Worm (Caenorhabditis elegans) whole organism, late embryonic: ENCODE measurements around the gene dnj-23.

Source experiments
- C08G9.2 ChIP-seq: sonication (generic microtip); optimal IDR thresholded peaks from 2 replicates; lab custom pipeline; 2016; ENCODE audit warnings: mild to moderate bottlenecking, missing genetic modification characterization, moderate library complexity, missing compliant biosample characterization
- F13H6.1 ChIP-seq: sonication (generic microtip); optimal IDR thresholded peaks from 2 replicates; lab custom pipeline; 2016; ENCODE audit warnings: missing genetic modification characterization, missing compliant biosample characterization
- K02D7.2 ChIP-seq: sonication (generic microtip); optimal IDR thresholded peaks from 2 replicates; lab custom pipeline; 2017; ENCODE audit warnings: mild to moderate bottlenecking, missing genetic modification characterization, missing compliant biosample characterization
- Y22D7AL.16 ChIP-seq: sonication (generic microtip); optimal IDR thresholded peaks from 2 replicates; lab custom pipeline; 2016; ENCODE audit warnings: missing genetic modification characterization, missing compliant biosample characterization
- ahr-1 ChIP-seq: sonication (generic microtip); optimal IDR thresholded peaks from 2 replicates; lab custom pipeline; 2016; ENCODE audit warnings: missing genetic modification characterization, missing compliant biosample characterization
- ceh-14 ChIP-seq: sonication (generic microtip); optimal IDR thresholded peaks from 2 replicates; lab custom pipeline; 2016; ENCODE audit warnings: missing genotype, missing genetic modification characterization, missing compliant biosample characterization
- ceh-18 ChIP-seq: sonication (generic microtip); optimal IDR thresholded peaks from 2 replicates; lab custom pipeline; 2016; ENCODE audit warnings: missing genetic modification characterization, missing compliant biosample characterization
- ceh-2 ChIP-seq: sonication (generic microtip); optimal IDR thresholded peaks from 2 replicates; lab custom pipeline; 2016; ENCODE audit warnings: missing genotype, missing genetic modification characterization, missing compliant biosample characterization
- ceh-22 ChIP-seq: sonication (generic microtip); optimal IDR thresholded peaks from 2 replicates; lab custom pipeline; 2017; ENCODE audit warnings: missing biosample characterization, missing genetic modification characterization
- ceh-24 ChIP-seq: sonication (generic microtip); optimal IDR thresholded peaks from 2 replicates; lab custom pipeline; 2016; ENCODE audit warnings: mild to moderate bottlenecking, missing genetic modification characterization, missing compliant biosample characterization
- ceh-30 ChIP-seq: fragments of 150-350 bp; optimal IDR thresholded peaks from 2 replicates; lab custom pipeline; 2014; ENCODE audit warnings: missing biosample characterization, missing genetic modification characterization
- ceh-31 ChIP-seq: sonication (generic microtip); optimal IDR thresholded peaks from 2 replicates; lab custom pipeline; 2016; ENCODE audit warnings: missing genetic modification characterization, missing compliant biosample characterization
- ceh-45 ChIP-seq: fragments of 200-800 bp; sonication (Bioruptor generic); IDR thresholded peaks from 2 replicates; pipeline ENCODE4 v1.3.6; 2022; ENCODE audit warnings: missing genetic modification reagents, missing genetic modification characterization, missing compliant biosample characterization
- ceh-48 ChIP-seq: sonication (generic microtip); optimal IDR thresholded peaks from 2 replicates; lab custom pipeline; 2016; ENCODE audit warnings: missing genetic modification characterization, inconsistent platforms, missing compliant biosample characterization
- ceh-6 ChIP-seq: fragments of 200-800 bp; sonication (Bioruptor generic); optimal IDR thresholded peaks from 2 replicates; lab custom pipeline; 2018; ENCODE audit warnings: mild to moderate bottlenecking, missing genetic modification characterization, missing compliant biosample characterization
- ceh-9 ChIP-seq: sonication (generic microtip); optimal IDR thresholded peaks from 2 replicates; lab custom pipeline; 2016; ENCODE audit warnings: mild to moderate bottlenecking, missing genetic modification characterization, inconsistent platforms, missing compliant biosample characterization
- che-1 ChIP-seq: sonication (generic microtip); optimal IDR thresholded peaks from 2 replicates; lab custom pipeline; 2016; ENCODE audit warnings: mild to moderate bottlenecking, missing genetic modification characterization, missing compliant biosample characterization
- dmd-4 ChIP-seq: sonication (generic microtip); optimal IDR thresholded peaks from 2 replicates; lab custom pipeline; 2016; ENCODE audit warnings: borderline replicate concordance, missing genetic modification characterization, missing compliant biosample characterization
- elt-2 ChIP-seq: sonication (generic microtip); optimal IDR thresholded peaks from 2 replicates; lab custom pipeline; 2016; ENCODE audit warnings: missing genetic modification reagents, missing genetic modification characterization, missing compliant biosample characterization
- ets-4 ChIP-seq: sonication (generic microtip); optimal IDR thresholded peaks from 2 replicates; lab custom pipeline; 2016; ENCODE audit warnings: missing genetic modification characterization, missing compliant biosample characterization
- fkh-10 ChIP-seq: fragments of 150-350 bp; optimal IDR thresholded peaks from 2 replicates; lab custom pipeline; 2014; ENCODE audit warnings: missing biosample characterization, missing genetic modification reagents, missing genetic modification characterization
- fkh-6 ChIP-seq: sonication (generic microtip); optimal IDR thresholded peaks from 2 replicates; lab custom pipeline; 2016; ENCODE audit warnings: missing genetic modification characterization, missing compliant biosample characterization
- gmeb-2 ChIP-seq: sonication (generic microtip); optimal IDR thresholded peaks from 2 replicates; lab custom pipeline; 2016; ENCODE audit warnings: missing genetic modification characterization, inconsistent platforms, missing compliant biosample characterization
- hlh-13 ChIP-seq: fragments of 200-800 bp; sonication (Bioruptor generic); optimal IDR thresholded peaks from 2 replicates; lab custom pipeline; 2018; ENCODE audit warnings: mild to moderate bottlenecking, missing genetic modification characterization, missing compliant biosample characterization
- hlh-15 ChIP-seq: sonication (generic microtip); optimal IDR thresholded peaks from 2 replicates; lab custom pipeline; 2016; ENCODE audit warnings: missing genetic modification characterization, missing compliant biosample characterization
- hlh-30 ChIP-seq: sonication (generic microtip); optimal IDR thresholded peaks from 2 replicates; lab custom pipeline; 2017; ENCODE audit warnings: antibody characterized with exemption, missing genetic modification characterization, missing compliant biosample characterization; ENCODE audit not compliant: insufficient read depth
- hlh-8 ChIP-seq: sonication (generic microtip); optimal IDR thresholded peaks from 2 replicates; lab custom pipeline; 2016; ENCODE audit warnings: missing genotype, missing genetic modification characterization, missing compliant biosample characterization
- lim-6 ChIP-seq: sonication (generic microtip); optimal IDR thresholded peaks from 2 replicates; lab custom pipeline; 2016; ENCODE audit warnings: missing genetic modification characterization, missing compliant biosample characterization
- lin-11 ChIP-seq: fragments of 200-800 bp; sonication (Bioruptor generic); optimal IDR thresholded peaks from 2 replicates; lab custom pipeline; 2018; ENCODE audit warnings: mild to moderate bottlenecking, missing genetic modification characterization, missing compliant biosample characterization
- mec-3 ChIP-seq: sonication (generic microtip); optimal IDR thresholded peaks from 2 replicates; lab custom pipeline; 2016; ENCODE audit warnings: borderline replicate concordance, missing genetic modification characterization, missing compliant biosample characterization
- nhr-11 ChIP-seq: fragments of 150-350 bp; optimal IDR thresholded peaks from 2 replicates; lab custom pipeline; 2014; ENCODE audit warnings: missing biosample characterization, missing genetic modification characterization
- nhr-232 ChIP-seq: sonication (generic microtip); optimal IDR thresholded peaks from 2 replicates; lab custom pipeline; 2016; ENCODE audit warnings: missing genetic modification characterization, missing compliant biosample characterization
- npax-4 ChIP-seq: sonication (generic microtip); optimal IDR thresholded peaks from 2 replicates; lab custom pipeline; 2016; ENCODE audit warnings: missing genetic modification characterization, missing compliant biosample characterization
- odd-2 ChIP-seq: sonication (generic microtip); optimal IDR thresholded peaks from 2 replicates; lab custom pipeline; 2017; ENCODE audit warnings: antibody characterized with exemption, mild to moderate bottlenecking, missing genetic modification characterization, missing compliant biosample characterization
- pag-3 ChIP-seq: sonication (generic microtip); optimal IDR thresholded peaks from 2 replicates; lab custom pipeline; 2016; ENCODE audit warnings: missing compliant biosample characterization, missing genetic modification characterization, borderline replicate concordance
- pax-1 ChIP-seq: fragments of 150-350 bp; optimal IDR thresholded peaks from 2 replicates; lab custom pipeline; 2014; ENCODE audit warnings: missing biosample characterization, missing genetic modification characterization
- pha-2 ChIP-seq: sonication (generic microtip); optimal IDR thresholded peaks from 2 replicates; lab custom pipeline; 2017; ENCODE audit warnings: mild to moderate bottlenecking, missing genetic modification characterization, missing compliant biosample characterization
- pha-4 ChIP-seq: fragments of 150-350 bp; optimal IDR thresholded peaks from 2 replicates; lab custom pipeline; 2018; ENCODE audit warnings: missing biosample characterization, missing genetic modification reagents, missing genetic modification characterization
- pqm-1 ChIP-seq: sonication (generic microtip); optimal IDR thresholded peaks from 2 replicates; lab custom pipeline; 2016; ENCODE audit warnings: missing genetic modification characterization, missing compliant biosample characterization
- pros-1 ChIP-seq: fragments of 150-350 bp; optimal IDR thresholded peaks from 2 replicates; lab custom pipeline; 2014; ENCODE audit warnings: missing biosample characterization, missing genetic modification reagents, missing genetic modification characterization
- rnt-1 ChIP-seq: sonication (generic microtip); optimal IDR thresholded peaks from 2 replicates; lab custom pipeline; 2016; ENCODE audit warnings: missing genetic modification characterization, missing compliant biosample characterization
- sdc-2 ChIP-seq: sonication (generic microtip); optimal IDR thresholded peaks from 2 replicates; lab custom pipeline; 2016; ENCODE audit warnings: missing genotype, missing genetic modification characterization, missing compliant biosample characterization
- sox-2 ChIP-seq: fragments of 200-800 bp; sonication (Bioruptor generic); IDR thresholded peaks from 2 replicates; pipeline ENCODE4 v1.3.6; 2022; ENCODE audit warnings: missing genetic modification reagents, missing genetic modification characterization, missing compliant biosample characterization
- sox-4 ChIP-seq: sonication (generic microtip); optimal IDR thresholded peaks from 2 replicates; lab custom pipeline; 2017; ENCODE audit warnings: mild to moderate bottlenecking, missing genetic modification characterization, inconsistent platforms, missing compliant biosample characterization
- syd-9 ChIP-seq: sonication (generic microtip); optimal IDR thresholded peaks from 2 replicates; lab custom pipeline; 2016; ENCODE audit warnings: mild to moderate bottlenecking, missing genetic modification characterization, moderate library complexity, missing compliant biosample characterization
- ttx-3 ChIP-seq: sonication (generic microtip); optimal IDR thresholded peaks from 2 replicates; lab custom pipeline; 2016; ENCODE audit warnings: missing genetic modification reagents, missing genetic modification characterization, missing compliant biosample characterization
- unc-3 ChIP-seq, 2 experiments: fragments of 200-800 bp in 1 of 2; sonication (Bioruptor generic) in 1 of 2; sonication (generic microtip) in 1 of 2; conservative IDR thresholded peaks in 1 of 2; optimal IDR thresholded peaks in 1 of 2; 2 replicates each; pipeline versions ENCODE4 v1.3.6 to Lab custom; 2016 to 2022; ENCODE audit warnings: missing compliant biosample characterization in 2 of 2, missing genetic modification characterization in 2 of 2, missing genetic modification reagents in 1 of 2
- unc-42 ChIP-seq: sonication (generic microtip); optimal IDR thresholded peaks from 2 replicates; lab custom pipeline; 2016; ENCODE audit warnings: missing genotype, missing genetic modification characterization, missing compliant biosample characterization
- unc-55 ChIP-seq: sonication (generic microtip); optimal IDR thresholded peaks from 2 replicates; lab custom pipeline; 2017; ENCODE audit warnings: missing biosample characterization, missing genetic modification reagents, missing genetic modification characterization

dnj-23 gene

DNA sequence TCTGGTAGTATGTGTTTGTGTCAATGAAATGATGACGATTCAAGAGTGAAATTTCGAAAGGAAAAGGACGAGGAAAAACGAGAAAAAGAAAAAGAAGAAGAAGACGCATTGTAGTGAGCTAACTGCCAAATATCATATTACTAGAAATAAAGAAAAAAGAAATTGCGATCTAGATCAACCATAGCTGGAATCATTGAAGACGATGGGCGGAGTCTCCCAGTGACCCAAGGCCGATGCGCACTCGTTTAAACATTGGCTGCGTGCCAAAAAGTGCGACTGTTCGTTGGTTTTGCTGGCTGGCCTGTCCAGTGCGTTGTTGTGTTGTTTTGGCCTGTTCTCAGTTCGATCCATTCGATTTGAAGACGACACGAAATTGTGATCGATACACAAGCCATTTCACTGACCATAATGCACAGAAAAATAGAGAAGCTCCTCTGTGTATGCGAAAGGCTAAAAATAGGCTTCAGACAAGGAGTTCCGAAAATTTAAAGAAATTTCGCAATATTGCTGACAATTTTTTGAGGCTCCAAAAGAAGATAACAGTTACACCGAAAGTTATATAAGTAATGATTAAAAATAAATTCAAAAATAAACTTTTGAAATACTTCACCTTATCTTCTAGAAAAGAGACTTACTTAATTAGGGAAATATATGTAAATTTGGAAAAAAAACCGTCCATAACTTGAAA is 46.0 kb downstream of the dnj-23 start:
- TF ChIP-seq ttx-3 (tag; lab: Kevin White, UChicago): no peak

DNA sequence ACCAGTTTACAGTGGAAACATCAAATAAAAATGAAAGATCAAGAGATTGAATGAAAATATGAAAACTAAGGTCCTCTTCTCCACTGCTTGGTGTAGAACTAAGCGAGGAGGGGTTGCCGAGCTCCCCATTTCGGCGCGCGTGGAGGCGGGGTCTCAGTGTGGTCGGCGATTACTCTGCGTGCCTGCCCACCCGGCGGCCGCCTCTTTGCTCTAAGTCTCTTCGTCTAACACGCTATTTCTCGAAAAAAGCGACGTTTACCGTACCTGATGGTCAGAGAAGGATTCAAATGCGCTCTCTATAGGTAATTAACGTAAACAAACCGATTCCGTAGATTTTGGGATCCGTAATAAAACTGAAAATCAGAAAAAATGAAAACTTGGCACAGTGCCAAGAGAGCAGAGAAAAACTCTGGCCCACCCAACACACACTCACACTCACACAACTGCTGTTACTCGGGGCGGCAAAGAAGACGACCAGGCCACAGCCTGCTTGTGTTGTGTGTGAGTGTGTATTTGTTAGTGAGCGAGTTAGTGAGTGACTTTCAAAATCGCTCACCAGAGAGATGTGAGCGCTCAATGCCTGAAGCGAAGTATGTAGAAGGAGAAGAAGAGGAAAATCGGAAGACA is 46.7 kb downstream of the dnj-23 start:
- no peak for TF ChIP-seq fkh-10
- TF ChIP-seq F13H6.1 (tag; lab: Kevin White, UChicago): no peak
- no peak for TF ChIP-seq pros-1
- TF ChIP-seq sox-4 (tag; lab: Kevin White, UChicago): no peak
- TF ChIP-seq fkh-6 (tag; lab: Kevin White, UChicago): no peak
- peak; percentile 24 for TF ChIP-seq ceh-14 (tag; lab: Kevin White, UChicago)
- TF ChIP-seq pag-3 (tag; lab: Kevin White, UChicago): no peak
- no peak for TF ChIP-seq nhr-11 (tag; lab: Kevin White, UChicago)
- TF ChIP-seq unc-55 (GFP tag; lab: Kevin White, UChicago): peak; percentile 9
- no peak for TF ChIP-seq ceh-9 (tag; lab: Kevin White, UChicago)
- no peak for TF ChIP-seq Y22D7AL.16 (tag; lab: Kevin White, UChicago)
- TF ChIP-seq ceh-18: peak; percentile 71
- no peak for TF ChIP-seq odd-2
- TF ChIP-seq hlh-15 (tag; lab: Kevin White, UChicago): no peak
- TF ChIP-seq gmeb-2: no peak
- no peak for TF ChIP-seq ahr-1 (tag; lab: Kevin White, UChicago)
- peak; percentile 52 for TF ChIP-seq rnt-1
- TF ChIP-seq pha-2 (tag; lab: Kevin White, UChicago): no peak
- TF ChIP-seq nhr-232: no peak
- peak; percentile 38 for TF ChIP-seq sdc-2 (tag; lab: Kevin White, UChicago)
- peak; percentile 17 for TF ChIP-seq elt-2 (tag; lab: Kevin White, UChicago)
- TF ChIP-seq ceh-48 (tag; lab: Kevin White, UChicago): no peak
- TF ChIP-seq ceh-24: no peak
- TF ChIP-seq ceh-30 (tag; lab: Kevin White, UChicago): no peak
- peak; percentile 14 for TF ChIP-seq ceh-2 (tag; lab: Kevin White, UChicago)
- TF ChIP-seq lim-6 (tag; lab: Kevin White, UChicago): no peak
- TF ChIP-seq npax-4: no peak
- no peak for TF ChIP-seq pax-1 (tag; lab: Kevin White, UChicago)
- TF ChIP-seq unc-3 (GFP tag; conservative IDR thresholded peaks at IDR 0.05; lab: Robert Waterston, UW): no peak
- no peak for TF ChIP-seq unc-3 (tag; optimal IDR thresholded peaks at IDR 0.05; lab: Kevin White, UChicago)
- no peak for TF ChIP-seq ets-4 (tag; lab: Kevin White, UChicago)
- no peak for TF ChIP-seq ceh-6
- TF ChIP-seq pqm-1 (tag; lab: Kevin White, UChicago): peak; percentile 25
- no peak for TF ChIP-seq syd-9 (tag; lab: Kevin White, UChicago)
- no peak for TF ChIP-seq sox-2 (GFP tag; lab: Robert Waterston, UW)
- no peak for TF ChIP-seq mec-3 (tag; lab: Kevin White, UChicago)
- TF ChIP-seq K02D7.2 (tag; lab: Kevin White, UChicago): no peak
- no peak for TF ChIP-seq hlh-13
- TF ChIP-seq ttx-3 (tag; lab: Kevin White, UChicago): peak; percentile 4
- no peak for TF ChIP-seq ceh-22 (tag; lab: Kevin White, UChicago)
- TF ChIP-seq hlh-8 (tag; lab: Kevin White, UChicago): peak; percentile 22
- TF ChIP-seq lin-11 (tag; lab: Kevin White, UChicago): no peak
- no peak for TF ChIP-seq hlh-30 (tag; lab: Kevin White, UChicago)
- TF ChIP-seq ceh-45 (GFP tag; lab: Robert Waterston, UW): no peak
- no peak for TF ChIP-seq pha-4 (tag; lab: Kevin White, UChicago)
- TF ChIP-seq dmd-4 (tag; lab: Kevin White, UChicago): no peak
- TF ChIP-seq che-1 (tag; lab: Kevin White, UChicago): no peak
- no peak for TF ChIP-seq C08G9.2
- peak; percentile 60 for TF ChIP-seq unc-42 (tag; lab: Kevin White, UChicago)
- peak; percentile 68 for TF ChIP-seq ceh-31 (tag; lab: Kevin White, UChicago)
